Fruit fly (Drosophila melanogaster) whole organism, embryonic: ENCODE results near the gene CG32855.

ENCODE experiments used
- Antp ChIP-seq: fragments of 200-800 bp; sonication (Bioruptor generic); optimal IDR thresholded peaks from 3 replicates; lab custom pipeline; 2016; ENCODE audit warnings: missing biosample characterization, missing genetic modification characterization
- CG10147 ChIP-seq: fragments of 200-800 bp; sonication (Bioruptor generic); optimal IDR thresholded peaks from 2 replicates; lab custom pipeline; 2019; ENCODE audit warnings: missing biosample characterization, mild to moderate bottlenecking, missing genetic modification characterization, moderate library complexity
- CG10543 ChIP-seq: fragments of 200-800 bp; sonication (Bioruptor generic); optimal IDR thresholded peaks from 3 replicates; lab custom pipeline; 2017; ENCODE audit warnings: missing biosample characterization, mild to moderate bottlenecking, missing genetic modification characterization, moderate library complexity
- CG11504 ChIP-seq: fragments of 200-800 bp; sonication (Bioruptor generic); optimal IDR thresholded peaks from 3 replicates; lab custom pipeline; 2019; ENCODE audit warnings: missing biosample characterization, mild to moderate bottlenecking, missing genetic modification characterization, moderate library complexity
- CG11695 ChIP-seq: fragments of 200-800 bp; sonication (Bioruptor generic); IDR thresholded peaks from 3 replicates; pipeline ENCODE4 v1.3.6; 2022; ENCODE audit warnings: missing biosample characterization, missing genetic modification characterization
- CG11696 ChIP-seq: fragments of 200-800 bp; sonication (Bioruptor generic); IDR thresholded peaks from 2 replicates; pipeline ENCODE4 v1.3.6; 2022; ENCODE audit warnings: missing biosample characterization, missing genetic modification characterization
- CG12071 ChIP-seq: fragments of 200-800 bp; sonication (Bioruptor generic); optimal IDR thresholded peaks from 3 replicates; lab custom pipeline; 2018; ENCODE audit warnings: missing biosample characterization, mild to moderate bottlenecking, missing genetic modification characterization
- CG12769 ChIP-seq: fragments of 200-800 bp; sonication (Bioruptor generic); optimal IDR thresholded peaks from 2 replicates; lab custom pipeline; 2019; ENCODE audit warnings: missing biosample characterization, mild to moderate bottlenecking, missing genetic modification characterization, moderate library complexity
- CG13424 ChIP-seq: fragments of 200-800 bp; sonication (Bioruptor generic); optimal IDR thresholded peaks from 2 replicates; lab custom pipeline; 2019; ENCODE audit warnings: missing biosample characterization, mild to moderate bottlenecking, missing genetic modification characterization, moderate library complexity
- CG1529 ChIP-seq: fragments of 200-800 bp; sonication (Bioruptor generic); optimal IDR thresholded peaks from 3 replicates; lab custom pipeline; 2018; ENCODE audit warnings: missing biosample characterization, missing genetic modification characterization
- CG18262 ChIP-seq: fragments of 200-800 bp; optimal IDR thresholded peaks from 3 replicates; lab custom pipeline; 2019; ENCODE audit warnings: missing biosample characterization, mild to moderate bottlenecking, missing genetic modification characterization, moderate library complexity
- CG18764 ChIP-seq: fragments of 200-800 bp; sonication (Bioruptor generic); optimal IDR thresholded peaks from 3 replicates; lab custom pipeline; 2016; ENCODE audit warnings: missing biosample characterization, missing genetic modification characterization
- CG3065 ChIP-seq: fragments of 200-800 bp; sonication (Bioruptor generic); optimal IDR thresholded peaks from 2 replicates; lab custom pipeline; 2016; ENCODE audit warnings: missing biosample characterization, missing genetic modification characterization
- CG4424 ChIP-seq: fragments of 200-800 bp; sonication (Bioruptor generic); optimal IDR thresholded peaks from 3 replicates; lab custom pipeline; 2016; ENCODE audit warnings: missing biosample characterization, missing genetic modification characterization
- CG7357 ChIP-seq: fragments of 200-800 bp; sonication (Bioruptor generic); IDR thresholded peaks from 3 replicates; pipeline ENCODE4 v1.3.6; 2022; ENCODE audit warnings: missing biosample characterization, missing genetic modification characterization
- CG7786 ChIP-seq: fragments of 200-800 bp; sonication (Bioruptor generic); optimal IDR thresholded peaks from 2 replicates; lab custom pipeline; 2016; ENCODE audit warnings: missing biosample characterization, missing genetic modification characterization
- CG7928 ChIP-seq: fragments of 200-800 bp; sonication (Bioruptor generic); optimal IDR thresholded peaks from 2 replicates; lab custom pipeline; 2017; ENCODE audit warnings: missing biosample characterization, mild to moderate bottlenecking, missing genetic modification characterization
- CG8765 ChIP-seq: fragments of 200-800 bp; sonication (Bioruptor generic); IDR thresholded peaks from 2 replicates; pipeline ENCODE4 v1.3.6; 2022; ENCODE audit warnings: missing biosample characterization, missing genetic modification characterization
- CHES-1-like ChIP-seq: fragments of 200-800 bp; sonication (Bioruptor generic); optimal IDR thresholded peaks from 2 replicates; lab custom pipeline; 2016; ENCODE audit warnings: missing biosample characterization, missing genetic modification characterization
- CTCF ChIP-seq: fragments of 200-800 bp; sonication (Bioruptor generic); optimal IDR thresholded peaks from 2 replicates; lab custom pipeline; 2017; ENCODE audit warnings: missing biosample characterization, mild to moderate bottlenecking, missing genetic modification characterization, moderate library complexity
- Dad ChIP-seq: fragments of 200-800 bp; sonication (Bioruptor generic); optimal IDR thresholded peaks from 3 replicates; lab custom pipeline; 2016; ENCODE audit warnings: missing biosample characterization, missing genetic modification characterization
- Dip2 ChIP-seq: fragments of 200-800 bp; sonication (Bioruptor generic); IDR thresholded peaks from 2 replicates; pipeline ENCODE4 v1.3.6; 2022; ENCODE audit warnings: missing biosample characterization, missing genetic modification characterization
- Dll ChIP-seq: fragments of 200-800 bp; sonication (Bioruptor generic); IDR thresholded peaks from 4 replicates; pipeline ENCODE4 v1.3.6; 2022; ENCODE audit warnings: missing biosample characterization, missing genetic modification characterization; ENCODE audit not compliant: partially characterized antibody
- Doc2 ChIP-seq: fragments of 200-800 bp; sonication (Bioruptor generic); IDR thresholded peaks from 2 replicates; pipeline ENCODE4 v1.3.6; 2022; ENCODE audit warnings: missing biosample characterization, missing genetic modification characterization
- Doc3 ChIP-seq: fragments of 200-800 bp; sonication (Bioruptor generic); IDR thresholded peaks from 3 replicates; pipeline ENCODE4 v1.3.6; 2022; ENCODE audit warnings: missing biosample characterization, missing genetic modification characterization; ENCODE audit not compliant: partially characterized antibody
- ERR ChIP-seq: fragments of 200-800 bp; sonication (Bioruptor generic); optimal IDR thresholded peaks from 2 replicates; lab custom pipeline; 2016; ENCODE audit warnings: missing biosample characterization, missing genetic modification characterization
- Hr39 ChIP-seq: fragments of >200 bp; optimal IDR thresholded peaks from 2 replicates; lab custom pipeline; 2017
- Hr51 ChIP-seq, 2 experiments: fragments of 200-800 bp; sonication (Bioruptor generic); optimal IDR thresholded peaks; 2 replicates in 1 of 2; 3 replicates in 1 of 2; lab custom pipeline; 2016 to 2018; ENCODE audit warnings: missing biosample characterization in 2 of 2, missing genetic modification characterization in 2 of 2, mild to moderate bottlenecking in 1 of 2, moderate library complexity in 1 of 2
- Mes4 ChIP-seq: fragments of 200-800 bp; sonication (Bioruptor generic); optimal IDR thresholded peaks from 2 replicates; lab custom pipeline; 2016; ENCODE audit warnings: missing biosample characterization, missing genetic modification characterization
- NFAT ChIP-seq: fragments of 200-800 bp; sonication (Bioruptor generic); IDR thresholded peaks from 2 replicates; pipeline ENCODE4 v1.3.6; 2022; ENCODE audit warnings: missing biosample characterization, missing genetic modification characterization
- Poxn ChIP-seq: fragments of 200-800 bp; sonication (Bioruptor generic); IDR thresholded peaks from 2 replicates; pipeline ENCODE4 v1.3.6; 2022; ENCODE audit warnings: missing biosample characterization, missing genetic modification characterization
- Rx ChIP-seq: fragments of 200-800 bp; sonication (Bioruptor generic); IDR thresholded peaks from 2 replicates; pipeline ENCODE4 v1.3.6; 2022; ENCODE audit warnings: missing biosample characterization, missing genetic modification characterization
- Spps ChIP-seq: fragments of 200-800 bp; sonication (Bioruptor generic); optimal IDR thresholded peaks from 2 replicates; lab custom pipeline; 2018; ENCODE audit warnings: missing biosample characterization, mild to moderate bottlenecking, missing genetic modification characterization
- Usf ChIP-seq: fragments of 200-800 bp; sonication (Bioruptor generic); optimal IDR thresholded peaks from 2 replicates; lab custom pipeline; 2017; ENCODE audit warnings: missing genotype, missing biosample characterization, missing genetic modification characterization
- az2 ChIP-seq: fragments of 200-800 bp; sonication (Bioruptor generic); optimal IDR thresholded peaks from 3 replicates; lab custom pipeline; 2016; ENCODE audit warnings: missing biosample characterization, missing genetic modification characterization
- bowl ChIP-seq: fragments of 200-800 bp; sonication (Bioruptor generic); IDR thresholded peaks from 2 replicates; pipeline ENCODE4 v1.3.6; 2022; ENCODE audit warnings: missing biosample characterization, missing genetic modification characterization
- br ChIP-seq: fragments of >200 bp; optimal IDR thresholded peaks from 2 replicates; lab custom pipeline; 2017
- btn ChIP-seq: fragments of 200-800 bp; sonication (Bioruptor generic); optimal IDR thresholded peaks from 2 replicates; lab custom pipeline; 2016; ENCODE audit warnings: missing biosample characterization, missing genetic modification characterization
- ftz-f1 ChIP-seq: fragments of 200-800 bp; sonication (Bioruptor generic); optimal IDR thresholded peaks from 2 replicates; lab custom pipeline; 2016; ENCODE audit warnings: missing biosample characterization, missing genetic modification characterization
- gem ChIP-seq: fragments of 200-800 bp; sonication (Bioruptor generic); optimal IDR thresholded peaks from 2 replicates; lab custom pipeline; 2019; ENCODE audit warnings: missing biosample characterization, mild to moderate bottlenecking, missing genetic modification characterization, moderate library complexity
- nerfin-2 ChIP-seq: fragments of 200-800 bp; sonication (Bioruptor generic); IDR thresholded peaks from 2 replicates; pipeline ENCODE4 v1.3.6; 2022; ENCODE audit warnings: missing biosample characterization, missing genetic modification characterization; ENCODE audit not compliant: partially characterized antibody
- p53 ChIP-seq: fragments of 200-800 bp; sonication (Bioruptor generic); optimal IDR thresholded peaks from 2 replicates; lab custom pipeline; 2016; ENCODE audit warnings: missing biosample characterization, missing genetic modification characterization
- rib ChIP-seq: fragments of 200-800 bp; sonication (Bioruptor generic); IDR thresholded peaks from 2 replicates; pipeline ENCODE4 v1.3.6; 2022; ENCODE audit warnings: missing biosample characterization, missing genetic modification characterization
- sd ChIP-seq: fragments of 200-800 bp; sonication (Bioruptor generic); optimal IDR thresholded peaks from 3 replicates; lab custom pipeline; 2018; ENCODE audit warnings: missing biosample characterization, mild to moderate bottlenecking, missing genetic modification characterization, moderate library complexity
- sens-2 ChIP-seq: fragments of 200-800 bp; sonication (Bioruptor generic); IDR thresholded peaks from 2 replicates; pipeline ENCODE4 v1.3.6; 2022; ENCODE audit warnings: missing biosample characterization, missing genetic modification characterization
- so ChIP-seq: fragments of 200-800 bp; sonication (Bioruptor generic); IDR thresholded peaks from 3 replicates; pipeline ENCODE4 v1.3.6; 2022; ENCODE audit warnings: missing biosample characterization, missing genetic modification characterization
- tio ChIP-seq: fragments of 200-800 bp; sonication (Bioruptor generic); optimal IDR thresholded peaks from 2 replicates; lab custom pipeline; 2017; ENCODE audit warnings: missing biosample characterization, missing genetic modification characterization, inconsistent platforms

The CG32855 gene

DNA sequence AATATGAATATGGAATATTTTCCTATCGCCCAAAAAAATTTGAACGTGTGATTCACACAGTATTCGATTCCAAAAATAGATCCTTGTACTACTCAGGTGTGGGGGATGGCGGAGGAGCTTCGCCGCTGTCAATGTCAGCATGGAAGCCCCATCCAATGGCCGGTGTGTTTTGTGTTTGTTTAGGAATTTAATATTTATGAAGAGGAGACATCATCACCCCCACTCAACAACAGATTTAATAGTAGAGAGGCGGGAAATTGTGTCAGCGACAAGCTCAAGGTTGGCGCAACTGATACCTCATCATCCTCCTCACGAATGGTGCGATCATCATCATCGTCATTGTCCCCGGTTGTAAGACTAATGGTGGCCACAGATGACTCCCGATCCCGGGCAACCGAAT lies 6.7 kb downstream of the CG32855 start:
- no peak for TF ChIP-seq CG12071
- no peak for TF ChIP-seq p53 (GFP tag; lab: Kevin White, UChicago)
- TF ChIP-seq CG10543 (GFP tag; lab: Kevin White, UChicago), result peak; percentile 12
- peak; percentile 60 for TF ChIP-seq ftz-f1 (GFP tag; lab: Kevin White, UChicago)
- peak; percentile 85 for TF ChIP-seq so
- TF ChIP-seq sd (tag; lab: Kevin White, UChicago), result peak; percentile 90
- peak; percentile 90 for TF ChIP-seq CG12769 (tag; lab: Kevin White, UChicago)
- peak; percentile 3 for TF ChIP-seq CG11504 (tag; lab: Kevin White, UChicago)

DNA sequence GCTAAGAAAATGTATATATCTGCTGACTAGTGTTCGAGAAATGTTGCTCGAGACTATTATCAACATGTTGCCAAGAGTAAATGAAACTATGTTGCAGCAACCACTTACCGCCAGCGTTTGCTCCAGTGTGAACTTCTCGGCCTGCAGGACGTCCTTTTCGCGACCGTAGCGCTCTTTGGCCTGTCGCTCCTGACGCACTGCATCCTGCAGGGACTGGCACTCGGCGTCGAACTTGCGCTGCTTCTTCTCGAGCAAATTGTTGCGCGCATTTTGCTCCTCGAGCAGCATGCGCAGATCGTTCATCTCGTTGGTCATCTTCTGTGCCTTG lies 8.2 kb downstream of the CG32855 start:
- TF ChIP-seq sens-2 (GFP tag; lab: Robert Waterston, UW) (no peak), Dad (GFP tag; lab: Kevin White, UChicago) (no peak), az2 (GFP tag; lab: Kevin White, UChicago) (peak; percentile 24), CG11504 (tag; lab: Kevin White, UChicago) (peak; percentile 98), CG11696 (0 out of 2 replicates have a peak, but pooled peaks have one; percentile 3), CG3065 (GFP tag; lab: Kevin White, UChicago) (peak; percentile 34), bowl (GFP tag; lab: Robert Waterston, UW) (0 out of 2 replicates have a peak, but pooled peaks have one; percentile 18), Doc2 (GFP tag; lab: Robert Waterston, UW) (no peak)

DNA sequence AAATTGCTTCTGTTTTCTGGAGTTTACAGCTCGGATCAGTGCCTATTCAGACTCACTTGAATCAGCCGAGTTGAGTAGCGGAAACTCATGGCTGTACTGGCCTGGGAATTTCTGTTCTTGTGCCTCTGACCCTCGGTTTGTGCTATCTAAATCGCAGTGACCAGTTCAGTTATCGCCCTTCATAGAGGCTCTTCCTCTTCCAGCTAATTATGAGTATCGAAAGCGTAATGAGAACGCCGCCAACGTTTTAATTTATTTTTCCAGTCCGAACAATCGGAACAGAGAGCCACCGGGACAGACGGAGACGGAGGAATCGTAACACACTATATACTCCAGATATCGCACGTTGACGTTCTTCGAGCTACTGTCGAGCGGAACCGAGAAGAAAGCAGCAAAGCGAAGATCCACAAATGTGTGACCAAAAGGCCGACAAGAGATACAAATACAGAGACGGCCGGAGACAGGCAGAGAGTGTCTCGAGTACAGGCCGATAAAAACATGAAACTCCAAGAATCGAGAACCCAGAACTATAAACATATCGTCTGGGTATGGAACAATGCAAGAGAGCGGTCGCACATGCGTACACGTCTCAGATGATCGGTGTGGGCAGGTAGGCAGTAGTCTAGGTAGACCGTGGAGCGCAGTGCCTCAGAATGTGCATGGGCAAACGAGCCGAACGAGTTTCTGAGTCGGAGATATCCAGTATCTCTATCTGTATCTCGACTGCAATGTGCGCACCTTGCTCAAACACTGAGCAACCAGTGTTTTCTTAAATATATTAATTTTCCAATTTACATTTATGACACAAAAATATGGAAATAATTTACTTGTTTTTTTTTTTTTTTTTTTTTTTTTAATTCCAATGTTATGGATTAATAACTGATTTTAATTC lies 8.9 kb downstream of the CG32855 start:
- TF ChIP-seq Dll (GFP tag; lab: Robert Waterston, UW) (no peak), br (lab: Kevin White, UChicago) (no peak), CG7928 (no peak), CG10147 (GFP tag; lab: Kevin White, UChicago) (no peak), CG12769 (tag; lab: Kevin White, UChicago) (no peak), Dip2 (GFP tag; lab: Robert Waterston, UW) (no peak), CG7786 (GFP tag; lab: Kevin White, UChicago) (no peak), rib (GFP tag; lab: Robert Waterston, UW) (no peak), CHES-1-like (GFP tag; lab: Kevin White, UChicago) (no peak), CG18262 (tag; lab: Kevin White, UChicago) (peak; percentile 92), CTCF (GFP tag; lab: Kevin White, UChicago) (no peak), CG13424 (peak; percentile 48), CG1529 (GFP tag; lab: Kevin White, UChicago) (peak; percentile 48), CG8765 (GFP tag; lab: Robert Waterston, UW) (no peak; the same call in 1 of the 2 replicates), Spps (tag; lab: Kevin White, UChicago) (peak; percentile 20), nerfin-2 (GFP tag; lab: Robert Waterston, UW) (no peak), Antp (GFP tag; lab: Kevin White, UChicago) (no peak), Usf (peak; percentile 2), NFAT (no peak), btn (GFP tag; lab: Kevin White, UChicago) (no peak), ERR (GFP tag; lab: Kevin White, UChicago) (no peak), CG11695 (GFP tag; lab: Robert Waterston, UW) (peak; percentile 83), sens-2 (GFP tag; lab: Robert Waterston, UW) (no peak), CG4424 (GFP tag; lab: Kevin White, UChicago) (peak; percentile 84), tio (no peak), CG18764 (GFP tag; lab: Kevin White, UChicago) (peak; percentile 41), Hr51 (GFP tag; optimal IDR thresholded peaks at IDR 0.05; lab: Kevin White, UChicago) (peak; percentile 31 to 71), Mes4 (peak; percentile 54), Rx (no peak), Hr39 (lab: Kevin White, UChicago) (no peak), CG12071 (no peak), Poxn (GFP tag; lab: Robert Waterston, UW) (no peak), Doc3 (GFP tag; lab: Robert Waterston, UW) (no peak), CG7357 (peak; percentile 51; the same call in 1 of the 3 replicates), gem (tag; lab: Kevin White, UChicago) (peak; percentile 76)
